Worm (Caenorhabditis elegans) whole organism, L4 larva: ENCODE measurements around the gene F14F7.4.

Experiments used
- R02D3.7 ChIP-seq: fragments of 150-350 bp; sonication (generic microtip); optimal IDR thresholded peaks from 3 replicates; lab custom pipeline; 2014; ENCODE audit warnings: missing biosample characterization, missing genetic modification characterization
- ZK546.5 ChIP-seq, 2 experiments: sonication (generic microtip); optimal IDR thresholded peaks; 2 replicates each; lab custom pipeline; 2017; ENCODE audit warnings: missing biosample characterization in 2 of 2, missing genetic modification characterization in 2 of 2
- aly-2 ChIP-seq: sonication (generic microtip); optimal IDR thresholded peaks from 2 replicates; lab custom pipeline; 2018; ENCODE audit warnings: missing biosample characterization, missing genetic modification characterization
- gei-8 ChIP-seq: fragments of 200-800 bp; sonication (Bioruptor generic); optimal IDR thresholded peaks from 2 replicates; lab custom pipeline; 2018; ENCODE audit warnings: mild to moderate bottlenecking, missing genetic modification characterization, missing compliant biosample characterization
- lin-13 ChIP-seq: fragments of 150-350 bp; optimal IDR thresholded peaks from 2 replicates; lab custom pipeline; 2014; ENCODE audit warnings: missing biosample characterization, missing genetic modification reagents, missing genetic modification characterization
- lin-39 ChIP-seq: fragments of 150-350 bp; optimal IDR thresholded peaks from 2 replicates; lab custom pipeline; 2014; ENCODE audit warnings: missing biosample characterization, missing genetic modification reagents, missing genetic modification characterization
- mdt-29 ChIP-seq: fragments of 200-800 bp; sonication (Bioruptor generic); IDR thresholded peaks from 2 replicates; pipeline ENCODE4 v1.3.6; 2022; ENCODE audit warnings: missing genetic modification reagents, missing genetic modification characterization, missing compliant biosample characterization
- nhr-77 ChIP-seq: fragments of 150-350 bp; optimal IDR thresholded peaks from 2 replicates; lab custom pipeline; 2014; ENCODE audit warnings: missing biosample characterization, missing genetic modification characterization
- snpc-4 ChIP-seq: fragments of 150-350 bp; optimal IDR thresholded peaks from 2 replicates; lab custom pipeline; 2014; ENCODE audit warnings: missing biosample characterization, missing genetic modification characterization
- unc-62 ChIP-seq, 3 experiments: fragments of 150-350 bp in 1 of 3; sonication (generic microtip); optimal IDR thresholded peaks in 2 of 3; peaks in 1 of 3; 1 replicate in 1 of 3; 2 replicates in 2 of 3; lab custom pipeline; 2014 to 2017; ENCODE audit warnings: missing biosample characterization in 3 of 3, missing genetic modification characterization in 3 of 3, missing genetic modification reagents in 3 of 3, missing genotype in 1 of 3

ce11 chrIII:13056735-13057134, 27.2 kb upstream of the F14F7.4 start:
- TF ChIP-seq mdt-29 (GFP tag; lab: Robert Waterston, UW), result no peak
- no peak for TF ChIP-seq gei-8 (GFP tag; lab: Kevin White, UChicago)
- no peak for TF ChIP-seq ZK546.5 (tag; optimal IDR thresholded peaks at IDR 0.05; lab: Kevin White, UChicago)
- no peak for TF ChIP-seq R02D3.7 (tag; lab: Kevin White, UChicago)
- TF ChIP-seq nhr-77 (tag; lab: Kevin White, UChicago), result no peak
- TF ChIP-seq unc-62 (GFP tag; optimal IDR thresholded peaks at IDR 0.05 in 1 of 2; lab: Kevin White, UChicago), result no peak
- no peak for TF ChIP-seq unc-62 (tag; optimal IDR thresholded peaks at IDR 0.05; lab: Kevin White, UChicago)
- TF ChIP-seq aly-2, result no peak
- TF ChIP-seq snpc-4 (tag; lab: Kevin White, UChicago), result no peak
- TF ChIP-seq lin-39, result no peak
- no peak for TF ChIP-seq lin-13
